Fruit fly (Drosophila melanogaster): ENCODE data around the gene Pgant6.
A peak's percentile ranks its signal among the peaks of the same experiment; 100 is the strongest.

The Pgant6 gene

dm6 chr3L:2799110-2799618, 17.1 kb downstream of the Pgant6 start (continued):
- peak; percentile 39 for TF ChIP-seq HLH106 (tag; optimal IDR thresholded peaks at IDR 0.05)
- TF ChIP-seq jim (GFP tag; optimal IDR thresholded peaks at IDR 0.05) = no peak

dm6 chr3L:2800329-2800728, 18.3 kb downstream of the Pgant6 start:
- TF ChIP-seq br (GFP tag; optimal IDR thresholded peaks at IDR 0.05) = peak; percentile 38
- TF ChIP-seq foxo (GFP tag; optimal IDR thresholded peaks at IDR 0.05) = peak in 1 of 2 experiments; percentile 51
- no peak for TF ChIP-seq Dfd (GFP tag; optimal IDR thresholded peaks at IDR 0.05)
- TF ChIP-seq HLH106 (tag; optimal IDR thresholded peaks at IDR 0.05) = peak; percentile 4
- no peak for TF ChIP-seq CG32264 (GFP tag; optimal IDR thresholded peaks at IDR 0.05)
- no peak for TF ChIP-seq Jra (GFP tag; optimal IDR thresholded peaks at IDR 0.05)
- TF ChIP-seq usp (GFP tag; optimal IDR thresholded peaks at IDR 0.05) = no peak
- TF ChIP-seq fru (GFP tag; optimal IDR thresholded peaks at IDR 0.05) = peak; percentile 36
- no peak for TF ChIP-seq Hr83 (GFP tag; optimal IDR thresholded peaks at IDR 0.05; ENCODE audit: poor library complexity, severe bottlenecking)
- no peak for TF ChIP-seq GATAd (GFP tag; optimal IDR thresholded peaks at IDR 0.05)
- TF ChIP-seq rgr (GFP tag; optimal IDR thresholded peaks at IDR 0.05) = peak; percentile 30
- TF ChIP-seq ey (GFP tag; optimal IDR thresholded peaks at IDR 0.05) = peak; percentile 32
- TF ChIP-seq Abd-B (GFP tag; optimal IDR thresholded peaks at IDR 0.05) = no peak
- no peak for TF ChIP-seq CrebA (GFP tag; optimal IDR thresholded peaks at IDR 0.05; ENCODE audit: borderline replicate concordance)
- peak; percentile 9 for TF ChIP-seq OdsH (GFP tag; optimal IDR thresholded peaks at IDR 0.05)
- TF ChIP-seq sage (GFP tag; optimal IDR thresholded peaks at IDR 0.05) = no peak
- TF ChIP-seq psq (GFP tag; optimal IDR thresholded peaks at IDR 0.05) = peak; percentile 4
- no peak for TF ChIP-seq brk (GFP tag; optimal IDR thresholded peaks at IDR 0.05)
- TF ChIP-seq Hnf4 (GFP tag; optimal IDR thresholded peaks at IDR 0.05) = peak; percentile 18
- TF ChIP-seq Rel (GFP tag; optimal IDR thresholded peaks at IDR 0.05) = no peak
- TF ChIP-seq Rel (tag; optimal IDR thresholded peaks at IDR 0.05) = no peak
- TF ChIP-seq h (GFP tag; optimal IDR thresholded peaks at IDR 0.05) = peak; percentile 36
- no peak for TF ChIP-seq dl (GFP tag; optimal IDR thresholded peaks at IDR 0.05; ENCODE audit: insufficient read depth in 1 of 2, partially characterized antibody in 2 of 2)
- no peak for TF ChIP-seq pan (optimal IDR thresholded peaks at IDR 0.05)
- TF ChIP-seq Sp1 (GFP tag; optimal IDR thresholded peaks at IDR 0.05) = no peak
- TF ChIP-seq Hr78 (GFP tag; optimal IDR thresholded peaks at IDR 0.05) = no peak
- TF ChIP-seq CG9705 (GFP tag; optimal IDR thresholded peaks at IDR 0.05) = no peak

DNA sequence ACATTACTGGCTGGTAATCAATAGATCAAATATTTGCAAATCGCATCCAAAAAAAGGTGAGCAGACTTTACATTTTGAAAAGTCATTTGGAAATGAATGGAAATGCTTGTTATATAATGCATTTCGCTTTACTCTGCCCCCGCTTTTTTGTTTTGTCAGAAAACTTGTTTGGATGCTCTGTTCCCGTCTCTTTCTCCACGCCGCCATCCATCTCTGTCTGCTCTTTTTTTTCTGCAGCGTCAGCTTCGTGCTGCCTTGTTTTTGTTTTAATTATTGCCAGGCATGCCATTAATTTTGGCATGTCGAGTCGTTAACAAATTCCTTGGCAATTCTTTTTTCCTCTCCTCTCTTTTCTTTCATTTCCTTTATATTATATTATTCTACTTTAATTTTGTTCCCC, 19.3 kb downstream of the Pgant6 start:
- TF ChIP-seq CG32264 (GFP tag; optimal IDR thresholded peaks at IDR 0.05) (no peak), CrebA (GFP tag; optimal IDR thresholded peaks at IDR 0.05; ENCODE audit: borderline replicate concordance) (peak; percentile 35), Mio (GFP tag; optimal IDR thresholded peaks at IDR 0.05) (no peak), jim (GFP tag; optimal IDR thresholded peaks at IDR 0.05) (peak; percentile 56), psq (GFP tag; optimal IDR thresholded peaks at IDR 0.05) (peak; percentile 67)

DNA sequence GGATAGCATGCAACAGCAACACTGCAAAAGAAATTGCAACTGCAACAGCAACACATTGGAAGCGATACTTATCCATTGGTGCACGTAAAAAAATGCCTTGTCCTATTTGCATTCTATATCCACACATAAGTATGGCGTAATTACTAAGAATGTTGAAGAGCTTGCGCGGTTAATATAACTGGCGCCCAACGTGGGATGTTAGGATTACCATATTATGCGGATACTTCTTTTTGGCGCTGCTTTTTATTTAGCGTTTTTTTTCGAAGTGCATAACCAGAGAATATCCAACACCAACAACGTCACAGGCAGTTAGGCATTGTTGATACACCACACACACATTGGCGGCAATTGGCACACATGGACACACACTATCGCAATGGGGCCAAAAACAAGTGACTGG, 20.0 kb downstream of the Pgant6 start:
- TF ChIP-seq N (GFP tag; optimal IDR thresholded peaks at IDR 0.05) (no peak), dl (GFP tag; optimal IDR thresholded peaks at IDR 0.05; ENCODE audit: insufficient read depth in 1 of 2, partially characterized antibody in 2 of 2) (no peak), sv (GFP tag; optimal IDR thresholded peaks at IDR 0.05) (no peak), Hr78 (GFP tag; optimal IDR thresholded peaks at IDR 0.05) (no peak), Dfd (GFP tag; optimal IDR thresholded peaks at IDR 0.05) (no peak), Sp1 (GFP tag; optimal IDR thresholded peaks at IDR 0.05) (peak; percentile 12), pan (optimal IDR thresholded peaks at IDR 0.05) (no peak), rgr (GFP tag; optimal IDR thresholded peaks at IDR 0.05) (peak; percentile 44), foxo (GFP tag; optimal IDR thresholded peaks at IDR 0.05) (peak in 1 of 2 experiments; percentile 62), GATAd (GFP tag; optimal IDR thresholded peaks at IDR 0.05) (no peak), OdsH (GFP tag; optimal IDR thresholded peaks at IDR 0.05) (peak; percentile 28), Abd-B (GFP tag; optimal IDR thresholded peaks at IDR 0.05) (no peak), Rel (GFP tag; optimal IDR thresholded peaks at IDR 0.05) (no peak), Rel (tag; optimal IDR thresholded peaks at IDR 0.05) (no peak), dmrt93B (GFP tag; optimal IDR thresholded peaks at IDR 0.05) (no peak), tai (GFP tag; optimal IDR thresholded peaks at IDR 0.05) (no peak), fru (GFP tag; optimal IDR thresholded peaks at IDR 0.05) (peak; percentile 57), br (GFP tag; optimal IDR thresholded peaks at IDR 0.05) (peak; percentile 57), ey (GFP tag; optimal IDR thresholded peaks at IDR 0.05) (peak; percentile 52), usp (GFP tag; optimal IDR thresholded peaks at IDR 0.05) (no peak), lola (GFP tag; optimal IDR thresholded peaks at IDR 0.05) (no peak), CG9705 (GFP tag; optimal IDR thresholded peaks at IDR 0.05) (no peak), CG32264 (GFP tag; optimal IDR thresholded peaks at IDR 0.05) (no peak), Mio (GFP tag; optimal IDR thresholded peaks at IDR 0.05) (no peak), woc (GFP tag; optimal IDR thresholded peaks at IDR 0.05) (peak; percentile 38), h (GFP tag; optimal IDR thresholded peaks at IDR 0.05) (peak; percentile 69), sage (GFP tag; optimal IDR thresholded peaks at IDR 0.05) (no peak), HLH106 (tag; optimal IDR thresholded peaks at IDR 0.05) (peak; percentile 50), dsf (GFP tag; optimal IDR thresholded peaks at IDR 0.05; ENCODE audit: borderline replicate concordance) (no peak), jim (GFP tag; optimal IDR thresholded peaks at IDR 0.05) (no peak)
